Fruit fly (Drosophila melanogaster) whole organism, embryonic: ENCODE measurements around the gene Mbs.

Source experiments
- ATbp ChIP-seq: fragments of 200-800 bp; sonication (Bioruptor generic); optimal IDR thresholded peaks from 2 replicates; lab custom pipeline; 2017; ENCODE audit warnings: missing biosample characterization, mild to moderate bottlenecking, missing genetic modification characterization, missing genetic modification reagents
- Ada2b ChIP-seq: fragments of 200-800 bp; sonication (Bioruptor generic); IDR thresholded peaks from 2 replicates; pipeline ENCODE4 v1.3.6; 2022; ENCODE audit warnings: missing biosample characterization, missing genetic modification characterization
- Adf1 ChIP-seq: fragments of 200-800 bp; sonication (Bioruptor generic); IDR thresholded peaks from 2 replicates; pipeline ENCODE4 v1.3.6; 2022; ENCODE audit warnings: missing biosample characterization, missing genetic modification characterization
- Aef1 ChIP-seq: fragments of 200-800 bp; sonication (Bioruptor generic); IDR thresholded peaks from 3 replicates; pipeline ENCODE4 v1.3.6; 2022; ENCODE audit warnings: missing biosample characterization, missing genetic modification characterization
- Asciz ChIP-seq: fragments of 200-800 bp; sonication (Bioruptor generic); optimal IDR thresholded peaks from 2 replicates; lab custom pipeline; 2017; ENCODE audit warnings: missing biosample characterization, mild to moderate bottlenecking, missing genetic modification characterization, missing genetic modification reagents
- CG10565 ChIP-seq: fragments of 200-800 bp; sonication (Bioruptor generic); optimal IDR thresholded peaks from 3 replicates; lab custom pipeline; 2016; ENCODE audit warnings: missing biosample characterization, mild to moderate bottlenecking, missing genetic modification characterization
- CG12744 ChIP-seq: fragments of 200-800 bp; sonication (Bioruptor generic); optimal IDR thresholded peaks from 2 replicates; lab custom pipeline; 2016; ENCODE audit warnings: missing biosample characterization, missing genetic modification characterization
- CG13296 ChIP-seq: fragments of 200-800 bp; sonication (Bioruptor generic); optimal IDR thresholded peaks from 3 replicates; lab custom pipeline; 2018; ENCODE audit warnings: missing biosample characterization, mild to moderate bottlenecking, missing genetic modification characterization
- CG13894 ChIP-seq: fragments of 200-800 bp; sonication (Bioruptor generic); optimal IDR thresholded peaks from 3 replicates; lab custom pipeline; 2018; ENCODE audit warnings: missing biosample characterization, mild to moderate bottlenecking, missing genetic modification characterization, moderate library complexity
- CG14710 ChIP-seq: fragments of 200-800 bp; sonication (Bioruptor generic); optimal IDR thresholded peaks from 3 replicates; lab custom pipeline; 2019; ENCODE audit warnings: missing biosample characterization, mild to moderate bottlenecking, missing genetic modification characterization, moderate library complexity
- CG16779 ChIP-seq: fragments of 200-800 bp; sonication (Bioruptor generic); IDR thresholded peaks from 2 replicates; pipeline ENCODE4 v1.3.6; 2022; ENCODE audit warnings: missing biosample characterization, missing genetic modification characterization
- CG1832 ChIP-seq: fragments of 200-800 bp; sonication (Bioruptor generic); optimal IDR thresholded peaks from 2 replicates; lab custom pipeline; 2017; ENCODE audit warnings: missing biosample characterization, mild to moderate bottlenecking, missing genetic modification characterization, inconsistent platforms
- CG2129 ChIP-seq: fragments of 200-800 bp; sonication (Bioruptor generic); IDR thresholded peaks from 2 replicates; pipeline ENCODE4 v1.3.6; 2022; ENCODE audit warnings: missing biosample characterization, missing genetic modification characterization; ENCODE audit not compliant: partially characterized antibody
- CG33557 ChIP-seq: fragments of 200-800 bp; sonication (Bioruptor generic); optimal IDR thresholded peaks from 2 replicates; lab custom pipeline; 2019; ENCODE audit warnings: missing biosample characterization, mild to moderate bottlenecking, missing genetic modification characterization, moderate library complexity
- CG34224 ChIP-seq: fragments of 200-800 bp; sonication (Bioruptor generic); IDR thresholded peaks from 3 replicates; pipeline ENCODE4 v1.3.6; 2022; ENCODE audit warnings: missing biosample characterization, missing genetic modification characterization; ENCODE audit not compliant: partially characterized antibody
- CG4282 ChIP-seq: fragments of 200-800 bp; sonication (Bioruptor generic); optimal IDR thresholded peaks from 2 replicates; lab custom pipeline; 2016; ENCODE audit warnings: missing biosample characterization, missing genetic modification characterization
- CG4854 ChIP-seq: fragments of 200-800 bp; sonication (Bioruptor generic); optimal IDR thresholded peaks from 2 replicates; lab custom pipeline; 2016; ENCODE audit warnings: missing biosample characterization, missing genetic modification characterization, inconsistent platforms
- CG6654 ChIP-seq: fragments of 200-800 bp; sonication (Bioruptor generic); optimal IDR thresholded peaks from 2 replicates; lab custom pipeline; 2017; ENCODE audit warnings: missing biosample characterization, mild to moderate bottlenecking, missing genetic modification characterization
- CG7928 ChIP-seq: fragments of 200-800 bp; sonication (Bioruptor generic); optimal IDR thresholded peaks from 2 replicates; lab custom pipeline; 2017; ENCODE audit warnings: missing biosample characterization, mild to moderate bottlenecking, missing genetic modification characterization
- CG8359 ChIP-seq: fragments of 200-800 bp; sonication (Bioruptor generic); optimal IDR thresholded peaks from 2 replicates; lab custom pipeline; 2017; ENCODE audit warnings: missing biosample characterization, mild to moderate bottlenecking, missing genetic modification characterization, borderline replicate concordance
- CG9215 ChIP-seq: fragments of 200-800 bp; sonication (Bioruptor generic); IDR thresholded peaks from 2 replicates; pipeline ENCODE4 v1.3.6; 2022; ENCODE audit warnings: missing biosample characterization, missing genetic modification characterization
- D ChIP-seq, 2 experiments: fragments of 200-800 bp in 1 of 2; fragments of >200 bp in 1 of 2; sonication (Bioruptor generic) in 1 of 2; optimal IDR thresholded peaks; 2 replicates in 1 of 2; 3 replicates in 1 of 2; lab custom pipeline; 2017; ENCODE audit warnings: mild to moderate bottlenecking in 1 of 2, missing biosample characterization in 1 of 2, missing genetic modification characterization in 1 of 2, missing genetic modification reagents in 1 of 2
- D19A ChIP-seq: fragments of 200-800 bp; optimal IDR thresholded peaks from 3 replicates; lab custom pipeline; 2019; ENCODE audit warnings: missing biosample characterization, mild to moderate bottlenecking, missing genetic modification characterization, moderate library complexity
- E2f2 ChIP-seq: fragments of 200-800 bp; sonication (Bioruptor generic); IDR thresholded peaks from 2 replicates; pipeline ENCODE4 v1.3.6; 2022; ENCODE audit warnings: missing biosample characterization, missing genetic modification characterization
- Ets97D ChIP-seq: fragments of 200-800 bp; sonication (Bioruptor generic); optimal IDR thresholded peaks from 3 replicates; lab custom pipeline; 2016; ENCODE audit warnings: missing biosample characterization, missing genetic modification characterization
- H15 ChIP-seq: fragments of 200-800 bp; sonication (Bioruptor generic); IDR thresholded peaks from 3 replicates; pipeline ENCODE4 v1.3.6; 2022; ENCODE audit warnings: missing biosample characterization, missing genetic modification characterization
- Hmx ChIP-seq: fragments of 200-800 bp; sonication (Bioruptor generic); optimal IDR thresholded peaks from 2 replicates; lab custom pipeline; 2016; ENCODE audit warnings: missing biosample characterization, missing genetic modification characterization
- MESR4 ChIP-seq: fragments of 200-800 bp; sonication (Bioruptor generic); optimal IDR thresholded peaks from 2 replicates; lab custom pipeline; 2018; ENCODE audit warnings: missing biosample characterization, mild to moderate bottlenecking, missing genetic modification characterization, moderate library complexity
- Meics ChIP-seq: fragments of 200-800 bp; sonication (Bioruptor generic); optimal IDR thresholded peaks from 2 replicates; lab custom pipeline; 2017; ENCODE audit warnings: missing biosample characterization, mild to moderate bottlenecking, missing genetic modification characterization
- Nf-YA ChIP-seq: fragments of 200-800 bp; sonication (Bioruptor generic); IDR thresholded peaks from 2 replicates; pipeline ENCODE4 v1.3.6; 2022; ENCODE audit warnings: missing biosample characterization, missing genetic modification characterization
- Rx ChIP-seq: fragments of 200-800 bp; sonication (Bioruptor generic); IDR thresholded peaks from 2 replicates; pipeline ENCODE4 v1.3.6; 2022; ENCODE audit warnings: missing biosample characterization, missing genetic modification characterization
- Side ChIP-seq: fragments of 200-800 bp; sonication (Bioruptor generic); optimal IDR thresholded peaks from 2 replicates; lab custom pipeline; 2016; ENCODE audit warnings: missing biosample characterization, missing genetic modification characterization
- Sox102F ChIP-seq: fragments of 200-800 bp; sonication (Bioruptor generic); optimal IDR thresholded peaks from 2 replicates; lab custom pipeline; 2018; ENCODE audit warnings: missing biosample characterization, mild to moderate bottlenecking, missing genetic modification characterization, moderate library complexity
- Sry-δ ChIP-seq: fragments of 200-800 bp; sonication (Bioruptor generic); optimal IDR thresholded peaks from 2 replicates; lab custom pipeline; 2016; ENCODE audit warnings: missing biosample characterization, missing genetic modification characterization
- aop ChIP-seq: fragments of 200-800 bp; sonication (Bioruptor generic); IDR thresholded peaks from 2 replicates; pipeline ENCODE4 v1.3.6; 2022; ENCODE audit warnings: missing biosample characterization, missing genetic modification characterization
- cad ChIP-seq: fragments of >200 bp; optimal IDR thresholded peaks from 2 replicates; lab custom pipeline; 2017; ENCODE audit warnings: missing biosample characterization, missing genetic modification characterization
- fd102C ChIP-seq: fragments of 200-800 bp; sonication (Bioruptor generic); optimal IDR thresholded peaks from 2 replicates; lab custom pipeline; 2018; ENCODE audit warnings: missing biosample characterization, mild to moderate bottlenecking, missing genetic modification characterization, moderate library complexity
- fu2 ChIP-seq: fragments of 200-800 bp; sonication (Bioruptor generic); optimal IDR thresholded peaks from 2 replicates; lab custom pipeline; 2016; ENCODE audit warnings: missing biosample characterization, missing genetic modification characterization
- grau ChIP-seq: fragments of 200-800 bp; optimal IDR thresholded peaks from 3 replicates; lab custom pipeline; 2019; ENCODE audit warnings: missing biosample characterization, mild to moderate bottlenecking, missing genetic modification characterization, moderate library complexity
- gro ChIP-seq: fragments of 200-800 bp; sonication (Bioruptor generic); optimal IDR thresholded peaks from 2 replicates; lab custom pipeline; 2016; ENCODE audit warnings: missing biosample characterization, missing genetic modification characterization
- h ChIP-seq: fragments of >200 bp; optimal IDR thresholded peaks from 2 replicates; lab custom pipeline; 2017
- her ChIP-seq: fragments of 200-800 bp; sonication (Bioruptor generic); optimal IDR thresholded peaks from 2 replicates; lab custom pipeline; 2016; ENCODE audit warnings: missing biosample characterization, missing genetic modification characterization
- kah ChIP-seq: fragments of 200-800 bp; sonication (Bioruptor generic); optimal IDR thresholded peaks from 2 replicates; lab custom pipeline; 2018; ENCODE audit warnings: missing biosample characterization, mild to moderate bottlenecking, missing genetic modification characterization
- nom ChIP-seq: fragments of 200-800 bp; sonication (Bioruptor generic); optimal IDR thresholded peaks from 2 replicates; lab custom pipeline; 2017; ENCODE audit warnings: missing biosample characterization, missing genetic modification characterization, mild to moderate bottlenecking, moderate library complexity, missing genetic modification reagents
- sd ChIP-seq: fragments of 200-800 bp; sonication (Bioruptor generic); optimal IDR thresholded peaks from 3 replicates; lab custom pipeline; 2018; ENCODE audit warnings: missing biosample characterization, mild to moderate bottlenecking, missing genetic modification characterization, moderate library complexity
- sens-2 ChIP-seq: fragments of 200-800 bp; sonication (Bioruptor generic); IDR thresholded peaks from 2 replicates; pipeline ENCODE4 v1.3.6; 2022; ENCODE audit warnings: missing biosample characterization, missing genetic modification characterization
- slbo ChIP-seq: fragments of 200-800 bp; sonication (Bioruptor generic); IDR thresholded peaks from 2 replicates; pipeline ENCODE4 v1.3.6; 2022; ENCODE audit warnings: missing biosample characterization, missing genetic modification characterization
- vfl ChIP-seq: fragments of 200-800 bp; sonication (Bioruptor generic); optimal IDR thresholded peaks from 2 replicates; lab custom pipeline; 2016; ENCODE audit warnings: missing biosample characterization, missing genetic modification characterization
- zen ChIP-seq: fragments of 200-800 bp; sonication (Bioruptor generic); optimal IDR thresholded peaks from 3 replicates; lab custom pipeline; 2018; ENCODE audit warnings: missing biosample characterization, mild to moderate bottlenecking, missing genetic modification characterization, moderate library complexity

Gene Mbs

dm6 chr3L:16015765-16016760, 35.7 kb upstream of the Mbs start (continued):
- no peak for TF ChIP-seq Meics (GFP tag; lab: Kevin White, UChicago)
- no peak for TF ChIP-seq CG4282 (GFP tag; lab: Kevin White, UChicago)
- no peak for TF ChIP-seq her (GFP tag; lab: Kevin White, UChicago)
- TF ChIP-seq H15 (GFP tag; lab: Robert Waterston, UW): no peak
- no peak for TF ChIP-seq D (optimal IDR thresholded peaks at IDR 0.05; lab: Kevin White, UChicago)
- TF ChIP-seq D (GFP tag; optimal IDR thresholded peaks at IDR 0.05; lab: Kevin White, UChicago): peak; percentile 5
- no peak for TF ChIP-seq CG9215 (GFP tag; lab: Robert Waterston, UW)
- TF ChIP-seq CG6654 (GFP tag; lab: Kevin White, UChicago): no peak
- TF ChIP-seq CG12744 (GFP tag; lab: Kevin White, UChicago): no peak
- no peak for TF ChIP-seq Rx
- no peak for TF ChIP-seq aop
- TF ChIP-seq CG33557 (GFP tag; lab: Kevin White, UChicago): peak; percentile 47
- no peak for TF ChIP-seq Ada2b (GFP tag; lab: Robert Waterston, UW)
- no peak for TF ChIP-seq CG13894 (tag; lab: Kevin White, UChicago)
- TF ChIP-seq Adf1 (GFP tag; lab: Robert Waterston, UW): no peak
- TF ChIP-seq Asciz: no peak
- TF ChIP-seq grau (tag; lab: Kevin White, UChicago): peak; percentile 13
- TF ChIP-seq CG14710 (tag; lab: Kevin White, UChicago): peak; percentile 77
- TF ChIP-seq slbo (GFP tag; lab: Robert Waterston, UW): no peak
- TF ChIP-seq MESR4: no peak
- TF ChIP-seq gro (GFP tag; lab: Kevin White, UChicago): no peak
- no peak for TF ChIP-seq CG7928
- TF ChIP-seq ATbp (GFP tag; lab: Kevin White, UChicago): no peak
- TF ChIP-seq cad: no peak
- no peak for TF ChIP-seq Aef1
- peak; percentile 31 for TF ChIP-seq nom
- no peak for TF ChIP-seq CG34224 (GFP tag; lab: Robert Waterston, UW)
- TF ChIP-seq CG16779: no peak
- no peak for TF ChIP-seq vfl
- no peak for TF ChIP-seq kah
- no peak for TF ChIP-seq fd102C (GFP tag; lab: Kevin White, UChicago)
- no peak for TF ChIP-seq CG8359 (GFP tag; lab: Kevin White, UChicago)
- no peak for TF ChIP-seq sens-2
- no peak for TF ChIP-seq h
- no peak for TF ChIP-seq sd (tag; lab: Kevin White, UChicago)
- TF ChIP-seq CG13296 (GFP tag; lab: Kevin White, UChicago): no peak
- TF ChIP-seq Ets97D: no peak
- no peak for TF ChIP-seq Sox102F (GFP tag; lab: Kevin White, UChicago)
- TF ChIP-seq Sry-δ (GFP tag; lab: Kevin White, UChicago): no peak
- no peak for TF ChIP-seq E2f2 (GFP tag; lab: Robert Waterston, UW)
- no peak for TF ChIP-seq CG10565
- no peak for TF ChIP-seq CG4854 (GFP tag; lab: Kevin White, UChicago)
- no peak for TF ChIP-seq Side (GFP tag; lab: Kevin White, UChicago)
- peak; percentile 51 for TF ChIP-seq D19A (tag; lab: Kevin White, UChicago)
- no peak for TF ChIP-seq zen (tag; lab: Kevin White, UChicago)
- TF ChIP-seq fu2 (GFP tag; lab: Kevin White, UChicago): no peak
- no peak for TF ChIP-seq Hmx (GFP tag; lab: Kevin White, UChicago)
- no peak for TF ChIP-seq Nf-YA
- TF ChIP-seq CG2129 (GFP tag; lab: Robert Waterston, UW): no peak
- TF ChIP-seq CG1832 (GFP tag; lab: Kevin White, UChicago): peak; percentile 6
